Worm (Caenorhabditis elegans): ENCODE measurements around the gene glb-1.

DNA sequence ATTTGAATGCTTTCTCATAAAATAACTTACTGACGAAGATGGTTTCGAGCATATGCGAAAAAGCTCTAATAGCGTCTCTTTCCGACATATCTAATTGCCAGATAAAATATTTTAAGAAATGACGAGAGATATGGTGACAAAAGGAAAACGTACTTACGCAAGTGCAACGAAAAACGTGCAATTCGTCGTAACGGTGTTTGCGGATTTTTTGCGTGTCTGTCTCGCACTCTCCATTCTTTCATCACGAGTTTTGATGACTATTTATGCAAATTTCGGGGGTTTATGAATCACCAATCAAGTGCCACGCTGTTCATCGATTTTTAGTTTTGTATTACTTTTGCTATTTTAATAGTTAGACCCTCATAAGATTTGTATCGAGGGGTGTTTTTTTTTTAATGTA is 34.1 kb downstream of the glb-1 start, which contains the start of gene ZK637.14:
- TF ChIP-seq ztf-23 (GFP tag; IDR thresholded peaks at IDR 0.05) (peak; percentile 37; the same call in 1 of the 2 replicates), ref-1 (GFP tag; conservative IDR thresholded peaks at IDR 0.05) (no peak), cog-1 (tag; optimal IDR thresholded peaks at IDR 0.05) (peak; percentile 16), tab-1 (GFP tag; IDR thresholded peaks at IDR 0.05) (no peak), T22C8.4 (GFP tag; IDR thresholded peaks at IDR 0.05) (no peak), klf-2 (GFP tag; conservative IDR thresholded peaks at IDR 0.05) (no peak)

Measured in whole organism, midembryonic.